Worm (Caenorhabditis elegans) whole organism, young adult: Measurements from ENCODE around the gene lin-15B.

Source experiments
- B0019.2 ChIP-seq: fragments of 200-800 bp; sonication (Bioruptor generic); conservative IDR thresholded peaks from 2 replicates; pipeline ENCODE4 v1.3.6; 2022; ENCODE audit warnings: missing genetic modification reagents, missing genetic modification characterization, missing compliant biosample characterization
- C06A6.2 ChIP-seq: fragments of 200-800 bp; sonication (Bioruptor generic); conservative IDR thresholded peaks from 2 replicates; pipeline ENCODE4 v1.3.6; 2022; ENCODE audit warnings: missing genetic modification characterization, missing compliant biosample characterization
- F22D6.2 ChIP-seq: sonication (generic microtip); optimal IDR thresholded peaks from 2 replicates; lab custom pipeline; 2016; ENCODE audit warnings: mild to moderate bottlenecking, missing genetic modification characterization, missing compliant biosample characterization
- F33H1.4 ChIP-seq: fragments of 200-800 bp; sonication (Bioruptor generic); IDR thresholded peaks from 2 replicates; pipeline ENCODE4 v1.3.6; 2022; ENCODE audit warnings: missing genetic modification reagents, missing genetic modification characterization, missing compliant biosample characterization
- F37B4.10 ChIP-seq: fragments of 200-800 bp; sonication (Bioruptor generic); IDR thresholded peaks from 2 replicates; pipeline ENCODE4 v1.3.6; 2022; ENCODE audit warnings: missing genetic modification characterization, missing compliant biosample characterization
- F39B2.1 ChIP-seq: fragments of 200-800 bp; sonication (Bioruptor generic); IDR thresholded peaks from 2 replicates; pipeline ENCODE4 v1.3.6; 2022; ENCODE audit warnings: missing genetic modification reagents, missing genetic modification characterization, missing compliant biosample characterization
- F52B5.7 ChIP-seq: sonication (generic microtip); optimal IDR thresholded peaks from 2 replicates; lab custom pipeline; 2016; ENCODE audit warnings: mild to moderate bottlenecking, missing genetic modification characterization, missing compliant biosample characterization
- F57A8.1 ChIP-seq: fragments of 200-800 bp; sonication (Bioruptor generic); optimal IDR thresholded peaks from 2 replicates; lab custom pipeline; 2018; ENCODE audit warnings: mild to moderate bottlenecking, missing genetic modification characterization, moderate library complexity, missing compliant biosample characterization
- F57C9.4 ChIP-seq: sonication (generic microtip); optimal IDR thresholded peaks from 2 replicates; lab custom pipeline; 2017; ENCODE audit warnings: mild to moderate bottlenecking, missing genetic modification characterization, missing compliant biosample characterization
- Y56A3A.18 ChIP-seq: fragments of 200-800 bp; sonication (Bioruptor generic); IDR thresholded peaks from 2 replicates; pipeline ENCODE4 v1.3.6; 2022; ENCODE audit warnings: missing genetic modification reagents, missing genetic modification characterization, missing compliant biosample characterization
- Y95B8A.8 ChIP-seq: fragments of 200-800 bp; sonication (Bioruptor generic); IDR thresholded peaks from 2 replicates; pipeline ENCODE4 v1.3.6; 2022; ENCODE audit warnings: missing genetic modification reagents, missing genetic modification characterization, missing compliant biosample characterization
- akir-1 ChIP-seq: fragments of 200-800 bp; sonication (Bioruptor generic); optimal IDR thresholded peaks from 2 replicates; lab custom pipeline; 2018; ENCODE audit warnings: mild to moderate bottlenecking, missing genetic modification characterization, moderate library complexity, missing compliant biosample characterization
- ama-1 ChIP-seq, 3 experiments: fragments of 150-350 bp in 1 of 3; sonication (generic microtip) in 2 of 3; optimal IDR thresholded peaks; 2 replicates each; lab custom pipeline; 2014 to 2018; ENCODE audit warnings: missing biosample characterization in 2 of 3, missing genetic modification characterization in 2 of 3, missing genetic modification reagents in 2 of 3
- aptf-3 ChIP-seq: fragments of 200-800 bp; sonication (Bioruptor generic); IDR thresholded peaks from 2 replicates; pipeline ENCODE4 v1.3.6; 2022; ENCODE audit warnings: missing genetic modification characterization, missing compliant biosample characterization
- attf-6 ChIP-seq: fragments of 200-800 bp; sonication (Bioruptor generic); IDR thresholded peaks from 2 replicates; pipeline ENCODE4 v1.3.6; 2022; ENCODE audit warnings: missing genetic modification reagents, missing genetic modification characterization, missing compliant biosample characterization
- ceh-100 ChIP-seq: fragments of 200-800 bp; sonication (Bioruptor generic); IDR thresholded peaks from 2 replicates; pipeline ENCODE4 v1.3.6; 2022; ENCODE audit warnings: missing genetic modification reagents, missing genetic modification characterization, missing compliant biosample characterization
- ceh-79 ChIP-seq: sonication (generic microtip); optimal IDR thresholded peaks from 2 replicates; lab custom pipeline; 2017; ENCODE audit warnings: mild to moderate bottlenecking, missing genetic modification characterization, missing compliant biosample characterization
- ceh-91 ChIP-seq: fragments of 200-800 bp; sonication (Bioruptor generic); IDR thresholded peaks from 2 replicates; pipeline ENCODE4 v1.3.6; 2022; ENCODE audit warnings: missing genetic modification reagents, missing genetic modification characterization, missing compliant biosample characterization
- dox-1 ChIP-seq: fragments of 200-800 bp; sonication (Bioruptor generic); IDR thresholded peaks from 2 replicates; pipeline ENCODE4 v1.3.6; 2022; ENCODE audit warnings: missing genetic modification reagents, missing genetic modification characterization, missing compliant biosample characterization
- dpff-1 ChIP-seq: sonication (generic microtip); optimal IDR thresholded peaks from 2 replicates; lab custom pipeline; 2017; ENCODE audit warnings: mild to moderate bottlenecking, missing genetic modification characterization, missing compliant biosample characterization
- dpl-1 ChIP-seq: fragments of 150-350 bp; optimal IDR thresholded peaks from 2 replicates; lab custom pipeline; 2014; ENCODE audit warnings: missing biosample characterization, missing genetic modification reagents, missing genetic modification characterization
- egl-18 ChIP-seq: fragments of 200-800 bp; sonication (Bioruptor generic); IDR thresholded peaks from 2 replicates; pipeline ENCODE4 v1.3.6; 2022; ENCODE audit warnings: missing genetic modification reagents, missing genetic modification characterization, missing compliant biosample characterization
- ekl-4 ChIP-seq: fragments of 200-800 bp; sonication (Bioruptor generic); IDR thresholded peaks from 2 replicates; pipeline ENCODE4 v1.3.6; 2022; ENCODE audit warnings: missing genetic modification reagents, missing genetic modification characterization, missing compliant biosample characterization
- him-1 ChIP-seq: sonication (generic microtip); optimal IDR thresholded peaks from 2 replicates; lab custom pipeline; 2016; ENCODE audit warnings: missing genotype, missing genetic modification reagents, missing genetic modification characterization, missing compliant biosample characterization
- hlh-12 ChIP-seq: sonication (generic microtip); optimal IDR thresholded peaks from 2 replicates; lab custom pipeline; 2016; ENCODE audit warnings: missing genetic modification characterization, missing compliant biosample characterization
- hlh-26 ChIP-seq: fragments of 200-800 bp; sonication (Bioruptor generic); conservative IDR thresholded peaks from 2 replicates; pipeline ENCODE4 v1.3.6; 2022; ENCODE audit warnings: missing genetic modification reagents, missing genetic modification characterization, missing compliant biosample characterization
- hmg-20 ChIP-seq: fragments of 200-800 bp; sonication (Bioruptor generic); IDR thresholded peaks from 2 replicates; pipeline ENCODE4 v1.3.6; 2022; ENCODE audit warnings: missing genetic modification reagents, missing genetic modification characterization, missing compliant biosample characterization
- hrde-1 ChIP-seq: sonication (generic microtip); optimal IDR thresholded peaks from 2 replicates; lab custom pipeline; 2016; ENCODE audit warnings: missing genetic modification characterization, mild to moderate bottlenecking, missing compliant biosample characterization, moderate library complexity, missing genotype, missing genetic modification reagents, borderline replicate concordance
- hsf-1 ChIP-seq: fragments of 200-800 bp; sonication (Bioruptor generic); IDR thresholded peaks from 2 replicates; pipeline ENCODE4 v1.3.6; 2022; ENCODE audit warnings: missing genetic modification reagents, missing genetic modification characterization, missing compliant biosample characterization
- lag-1 ChIP-seq: fragments of 200-800 bp; sonication (Bioruptor generic); IDR thresholded peaks from 2 replicates; pipeline ENCODE4 v1.3.6; 2022; ENCODE audit warnings: missing genetic modification reagents, missing genetic modification characterization, missing compliant biosample characterization
- let-607 ChIP-seq, 2 experiments: fragments of 200-800 bp in 1 of 2; sonication (Bioruptor generic) in 1 of 2; sonication (generic microtip) in 1 of 2; optimal IDR thresholded peaks; 2 replicates each; lab custom pipeline; 2016 to 2018; ENCODE audit warnings: mild to moderate bottlenecking in 2 of 2, missing compliant biosample characterization in 2 of 2, missing genetic modification characterization in 2 of 2, moderate library complexity in 2 of 2, missing genotype in 1 of 2
- lin-35 ChIP-seq, 3 experiments: fragments of 150-350 bp in 2 of 3; sonication (generic microtip) in 1 of 3; optimal IDR thresholded peaks; 2 replicates each; lab custom pipeline; 2014 to 2018; ENCODE audit warnings: missing biosample characterization in 3 of 3, missing genetic modification characterization in 3 of 3, missing genetic modification reagents in 3 of 3
- lin-40 ChIP-seq: sonication (generic microtip); optimal IDR thresholded peaks from 2 replicates; lab custom pipeline; 2016; ENCODE audit warnings: missing genetic modification characterization, mild to moderate bottlenecking, missing compliant biosample characterization, missing genotype, missing genetic modification reagents
- lin-54 ChIP-seq: fragments of 200-800 bp; sonication (Bioruptor generic); optimal IDR thresholded peaks from 2 replicates; lab custom pipeline; 2018; ENCODE audit warnings: mild to moderate bottlenecking, missing genetic modification characterization, missing compliant biosample characterization
- lsl-1 ChIP-seq: fragments of 200-800 bp; sonication (Bioruptor generic); optimal IDR thresholded peaks from 2 replicates; lab custom pipeline; 2018; ENCODE audit warnings: mild to moderate bottlenecking, missing genetic modification characterization, moderate library complexity, missing compliant biosample characterization
- madf-10 ChIP-seq: sonication (generic microtip); optimal IDR thresholded peaks from 2 replicates; lab custom pipeline; 2016; ENCODE audit warnings: mild to moderate bottlenecking, missing genetic modification characterization, missing compliant biosample characterization
- mxl-1 ChIP-seq: sonication (generic microtip); optimal IDR thresholded peaks from 2 replicates; lab custom pipeline; 2016; ENCODE audit warnings: missing genetic modification characterization, missing compliant biosample characterization
- nfya-1 ChIP-seq: sonication (generic microtip); optimal IDR thresholded peaks from 2 replicates; lab custom pipeline; 2017; ENCODE audit warnings: antibody characterized with exemption, missing compliant biosample characterization, missing genetic modification characterization, borderline replicate concordance; ENCODE audit not compliant: insufficient read depth
- nfyb-1 ChIP-seq: fragments of 200-800 bp; sonication (Bioruptor generic); IDR thresholded peaks from 2 replicates; pipeline ENCODE4 v1.3.6; 2022; ENCODE audit warnings: missing genetic modification reagents, missing genetic modification characterization, missing compliant biosample characterization
- pbrm-1 ChIP-seq: fragments of 200-800 bp; sonication (Bioruptor generic); IDR thresholded peaks from 2 replicates; pipeline ENCODE4 v1.3.6; 2022; ENCODE audit warnings: missing genetic modification reagents, missing genetic modification characterization, missing compliant biosample characterization
- rcor-1 ChIP-seq: fragments of 200-800 bp; sonication (Bioruptor generic); IDR thresholded peaks from 2 replicates; pipeline ENCODE4 v1.3.6; 2022; ENCODE audit warnings: missing genetic modification reagents, missing genetic modification characterization, missing compliant biosample characterization
- snpc-1.1 ChIP-seq: sonication (generic microtip); optimal IDR thresholded peaks from 2 replicates; lab custom pipeline; 2017; ENCODE audit warnings: missing genetic modification characterization, mild to moderate bottlenecking, missing compliant biosample characterization, antibody characterized with exemption, moderate library complexity, missing genotype, missing genetic modification reagents; ENCODE audit not compliant: insufficient read depth
- snpc-4 ChIP-seq, 5 experiments: fragments of 150-350 bp in 1 of 5; sonication (generic microtip) in 4 of 5; optimal IDR thresholded peaks; 2 replicates each; lab custom pipeline; 2014 to 2018; ENCODE audit warnings: missing genetic modification characterization in 5 of 5, missing biosample characterization in 3 of 5, antibody characterized with exemption in 2 of 5, mild to moderate bottlenecking in 2 of 5, missing compliant biosample characterization in 2 of 5, missing genotype in 2 of 5, moderate library complexity in 2 of 5, missing genetic modification reagents in 1 of 5
- sptf-2 ChIP-seq: fragments of 200-800 bp; sonication (Bioruptor generic); optimal IDR thresholded peaks from 2 replicates; lab custom pipeline; 2018; ENCODE audit warnings: mild to moderate bottlenecking, missing genetic modification characterization, missing compliant biosample characterization
- tbp1 ChIP-seq: fragments of 200-800 bp; sonication (Bioruptor generic); optimal IDR thresholded peaks from 2 replicates; lab custom pipeline; 2018; ENCODE audit warnings: mild to moderate bottlenecking, missing genetic modification characterization, missing compliant biosample characterization
- ztf-25 ChIP-seq: fragments of 200-800 bp; sonication (Bioruptor generic); IDR thresholded peaks from 2 replicates; pipeline ENCODE4 v1.3.6; 2022; ENCODE audit warnings: missing genetic modification reagents, missing genetic modification characterization, missing compliant biosample characterization
- ztf-26 ChIP-seq: sonication (generic microtip); optimal IDR thresholded peaks from 2 replicates; lab custom pipeline; 2017; ENCODE audit warnings: missing genetic modification characterization, missing compliant biosample characterization

lin-15B gene

ce11 chrX:15751245-15751644 lies 25.3 kb downstream of the lin-15B start:
- TF ChIP-seq aptf-3 (GFP tag; lab: Robert Waterston, UW) (no peak), let-607 (tag; optimal IDR thresholded peaks at IDR 0.05; lab: Kevin White, UChicago) (no peak), hsf-1 (GFP tag; lab: Robert Waterston, UW) (no peak), lin-40 (no peak), F37B4.10 (no peak), akir-1 (no peak), Y56A3A.18 (GFP tag; lab: Robert Waterston, UW) (peak; percentile 39; the same call in 1 of the 2 replicates), ekl-4 (GFP tag; lab: Robert Waterston, UW) (0 out of 2 replicates have a peak, but pooled peaks have one; percentile 17), C06A6.2 (no peak), rcor-1 (GFP tag; lab: Robert Waterston, UW) (no peak), dpl-1 (GFP tag; lab: Kevin White, UChicago) (no peak), ama-1 (optimal IDR thresholded peaks at IDR 0.05; lab: Kevin White, UChicago) (no peak), ama-1 (GFP tag; optimal IDR thresholded peaks at IDR 0.05; lab: Kevin White, UChicago) (no peak), snpc-1.1 (tag; lab: Kevin White, UChicago) (peak; percentile 8), Y95B8A.8 (GFP tag; lab: Robert Waterston, UW) (no peak), dox-1 (GFP tag; lab: Robert Waterston, UW) (peak; percentile 59; the same call in 1 of the 2 replicates), F52B5.7 (tag; lab: Kevin White, UChicago) (no peak), sptf-2 (GFP tag; lab: Kevin White, UChicago) (no peak), F39B2.1 (GFP tag; lab: Robert Waterston, UW) (0 out of 2 replicates have a peak, but pooled peaks have one; percentile 20), F22D6.2 (tag; lab: Kevin White, UChicago) (no peak), egl-18 (GFP tag; lab: Robert Waterston, UW) (no peak), ztf-26 (tag; lab: Kevin White, UChicago) (no peak), F33H1.4 (GFP tag; lab: Robert Waterston, UW) (no peak), attf-6 (GFP tag; lab: Robert Waterston, UW) (0 out of 2 replicates have a peak, but pooled peaks have one; percentile 31), nfyb-1 (GFP tag; lab: Robert Waterston, UW) (peak; percentile 41; the same call in 1 of the 2 replicates), him-1 (tag; lab: Kevin White, UChicago) (no peak), ceh-100 (GFP tag; lab: Robert Waterston, UW) (no peak), ztf-25 (GFP tag; lab: Robert Waterston, UW) (0 out of 2 replicates have a peak, but pooled peaks have one; percentile 8), lin-35 (GFP tag; optimal IDR thresholded peaks at IDR 0.05; lab: Kevin White, UChicago) (no peak), nfya-1 (tag; lab: Kevin White, UChicago) (no peak), hrde-1 (tag; lab: Kevin White, UChicago) (no peak), F57A8.1 (GFP tag; lab: Kevin White, UChicago) (no peak), hlh-12 (tag; lab: Kevin White, UChicago) (no peak), lag-1 (no peak), hlh-26 (no peak), lin-54 (GFP tag; lab: Kevin White, UChicago) (no peak), madf-10 (tag; lab: Kevin White, UChicago) (no peak), hmg-20 (GFP tag; lab: Robert Waterston, UW) (no peak), dpff-1 (tag; lab: Kevin White, UChicago) (no peak), tbp1 (GFP tag; lab: Kevin White, UChicago) (peak; percentile 85), B0019.2 (GFP tag; lab: Robert Waterston, UW) (no peak), lsl-1 (GFP tag; lab: Kevin White, UChicago) (no peak), snpc-4 (GFP tag; optimal IDR thresholded peaks at IDR 0.05; lab: Kevin White, UChicago) (peak; percentile 26), snpc-4 (tag; optimal IDR thresholded peaks at IDR 0.05; lab: Kevin White, UChicago) (peak in 2 of 4 experiments; percentile 15 to 65), ceh-79 (tag; lab: Kevin White, UChicago) (no peak), mxl-1 (tag; lab: Kevin White, UChicago) (no peak), ceh-91 (GFP tag; lab: Robert Waterston, UW) (no peak), F57C9.4 (no peak), pbrm-1 (GFP tag; lab: Robert Waterston, UW) (peak; percentile 45; the same call in 1 of the 2 replicates)
